Worm (Caenorhabditis elegans): ENCODE results near the gene art-1.

The art-1 gene

DNA sequence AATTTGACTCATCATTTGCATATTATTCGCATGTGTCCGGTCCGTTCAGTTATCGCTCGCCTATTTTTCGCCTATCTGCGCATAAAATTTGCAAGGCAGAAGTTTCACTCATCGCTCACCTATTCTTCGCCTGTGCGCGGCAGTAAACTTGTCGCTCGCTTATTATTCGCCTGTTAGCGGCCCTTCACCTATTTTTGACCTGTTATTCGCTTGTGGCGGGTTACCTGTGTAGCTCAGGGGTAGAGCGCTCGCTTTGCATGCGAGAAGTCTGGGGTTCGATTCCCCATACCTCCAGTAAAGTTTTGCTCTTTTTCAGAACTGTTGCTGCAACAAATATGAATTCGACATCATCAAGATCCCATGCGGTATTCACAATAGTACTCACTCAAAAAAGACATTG lies 29.4 kb upstream of the art-1 start (continued):
- TF ChIP-seq K09A11.1 (tag; optimal IDR thresholded peaks at IDR 0.05; ENCODE audit: insufficient read depth) (peak; percentile 22), pha-2 (tag; optimal IDR thresholded peaks at IDR 0.05) (peak; percentile 85), ceh-34 (tag; optimal IDR thresholded peaks at IDR 0.05) (peak; percentile 34), C08G9.2 (tag; optimal IDR thresholded peaks at IDR 0.05) (peak; percentile 42), dve-1 (tag; optimal IDR thresholded peaks at IDR 0.05) (peak; percentile 33), fax-1 (tag; optimal IDR thresholded peaks at IDR 0.05) (peak; percentile 62), pat-9 (tag; optimal IDR thresholded peaks at IDR 0.05) (peak; percentile 84), hlh-15 (tag; optimal IDR thresholded peaks at IDR 0.05) (peak; percentile 66), unc-3 (GFP tag; conservative IDR thresholded peaks at IDR 0.05) (peak; percentile 76), unc-3 (tag; optimal IDR thresholded peaks at IDR 0.05) (peak; percentile 7), ceh-48 (tag; optimal IDR thresholded peaks at IDR 0.05) (peak; percentile 59), T23F11.4 (GFP tag; optimal IDR thresholded peaks at IDR 0.05) (peak; percentile 72), F13H6.1 (tag; optimal IDR thresholded peaks at IDR 0.05) (peak; percentile 41), ztf-16 (tag; optimal IDR thresholded peaks at IDR 0.05) (peak; percentile 63), dmd-4 (tag; optimal IDR thresholded peaks at IDR 0.05; ENCODE audit: borderline replicate concordance) (peak; percentile 65), hlh-13 (GFP tag; optimal IDR thresholded peaks at IDR 0.05) (peak; percentile 72), sdc-2 (tag; optimal IDR thresholded peaks at IDR 0.05) (peak; percentile 74), zip-5 (tag; optimal IDR thresholded peaks at IDR 0.05) (peak; percentile 37), tbx-2 (tag; optimal IDR thresholded peaks at IDR 0.05) (peak; percentile 50), nhr-232 (tag; optimal IDR thresholded peaks at IDR 0.05) (peak; percentile 77), eyg-1 (tag; optimal IDR thresholded peaks at IDR 0.05) (peak; percentile 68)

ce11 chrII:6995583-6995982 lies 23.5 kb upstream of the art-1 start:
- no peak for TF ChIP-seq pat-9 (tag; optimal IDR thresholded peaks at IDR 0.05)

DNA sequence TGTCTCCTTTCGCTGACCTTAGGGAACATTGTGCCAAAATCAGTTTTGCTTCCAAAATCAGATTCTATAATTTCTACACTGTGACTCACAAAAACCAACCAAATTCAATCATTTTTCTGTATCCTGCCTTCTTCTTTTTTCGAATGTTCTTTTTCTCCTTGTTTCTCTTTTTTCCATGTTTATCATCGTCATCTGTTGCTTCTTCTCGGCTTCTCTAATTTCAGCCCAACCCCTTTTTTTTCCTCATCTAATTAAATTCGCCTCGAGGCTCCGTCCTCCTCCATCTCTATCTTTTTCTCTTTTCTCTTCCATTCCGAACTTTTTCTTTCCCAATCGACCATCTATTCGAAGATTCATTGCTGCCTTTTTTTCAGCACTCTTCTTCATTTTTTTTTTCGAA lies 22.6 kb upstream of the art-1 start, which contains the start of gene unc-104:
Gene unc-104, plus strand, starts transcription at position 311 of the 400 bp plus-strand sequence.
- peak; percentile 89 for TF ChIP-seq unc-42 (tag; optimal IDR thresholded peaks at IDR 0.05)
- no peak for TF ChIP-seq Y22D7AL.16 (tag; optimal IDR thresholded peaks at IDR 0.05)

DNA sequence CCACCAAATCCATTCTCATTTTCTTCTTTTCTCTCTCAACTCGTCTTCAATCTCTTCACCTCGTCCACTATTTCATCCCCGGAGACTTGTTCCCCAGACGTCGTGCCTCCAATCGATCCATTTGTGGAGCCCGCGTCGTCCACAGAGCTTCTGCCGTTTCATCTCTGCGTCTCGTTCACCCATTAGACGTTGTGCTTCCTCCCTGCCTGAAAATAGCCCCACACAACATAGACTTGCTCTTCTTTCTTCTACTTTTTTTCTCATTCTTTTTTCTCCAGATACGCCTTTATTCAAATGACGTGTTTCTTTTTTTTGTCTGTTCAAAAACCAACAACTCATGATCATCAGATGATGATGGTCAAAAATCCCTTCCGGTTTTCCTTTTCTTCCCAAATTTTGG lies 20.9 kb upstream of the art-1 start:
- TF ChIP-seq unc-86 (tag; optimal IDR thresholded peaks at IDR 0.05) (no peak), ceh-18 (tag; optimal IDR thresholded peaks at IDR 0.05) (peak; percentile 13), unc-42 (tag; optimal IDR thresholded peaks at IDR 0.05) (peak; percentile 80), npax-4 (tag; optimal IDR thresholded peaks at IDR 0.05) (no peak), F13H6.1 (tag; optimal IDR thresholded peaks at IDR 0.05) (no peak), fax-1 (tag; optimal IDR thresholded peaks at IDR 0.05) (no peak), mec-3 (tag; optimal IDR thresholded peaks at IDR 0.05; ENCODE audit: borderline replicate concordance) (no peak), nfya-1 (tag; optimal IDR thresholded peaks at IDR 0.05) (peak; percentile 62), hlh-13 (GFP tag; optimal IDR thresholded peaks at IDR 0.05) (no peak), pha-2 (tag; optimal IDR thresholded peaks at IDR 0.05) (no peak), rnt-1 (tag; optimal IDR thresholded peaks at IDR 0.05) (no peak), dmd-4 (tag; optimal IDR thresholded peaks at IDR 0.05; ENCODE audit: borderline replicate concordance) (no peak), nhr-232 (tag; optimal IDR thresholded peaks at IDR 0.05) (no peak), ets-4 (tag; optimal IDR thresholded peaks at IDR 0.05) (no peak), hlh-30 (tag; optimal IDR thresholded peaks at IDR 0.05; ENCODE audit: insufficient read depth) (no peak), zip-5 (tag; optimal IDR thresholded peaks at IDR 0.05) (no peak), dve-1 (tag; optimal IDR thresholded peaks at IDR 0.05) (no peak), ceh-48 (tag; optimal IDR thresholded peaks at IDR 0.05) (peak; percentile 75), ahr-1 (tag; optimal IDR thresholded peaks at IDR 0.05) (no peak), Y22D7AL.16 (tag; optimal IDR thresholded peaks at IDR 0.05) (no peak), ceh-34 (tag; optimal IDR thresholded peaks at IDR 0.05) (peak; percentile 33), ceh-14 (tag; optimal IDR thresholded peaks at IDR 0.05) (peak; percentile 29), syd-9 (tag; optimal IDR thresholded peaks at IDR 0.05) (no peak), lim-6 (tag; optimal IDR thresholded peaks at IDR 0.05) (no peak), pag-3 (tag; optimal IDR thresholded peaks at IDR 0.05; ENCODE audit: borderline replicate concordance) (no peak), ceh-31 (tag; optimal IDR thresholded peaks at IDR 0.05) (peak; percentile 77), hlh-6 (tag; optimal IDR thresholded peaks at IDR 0.05) (no peak), ztf-16 (tag; optimal IDR thresholded peaks at IDR 0.05) (no peak), ceh-19 (GFP tag; optimal IDR thresholded peaks at IDR 0.05) (peak; percentile 26), tbx-2 (tag; optimal IDR thresholded peaks at IDR 0.05) (peak; percentile 26), C08G9.2 (tag; optimal IDR thresholded peaks at IDR 0.05) (no peak), unc-55 (GFP tag; optimal IDR thresholded peaks at IDR 0.05) (no peak), elt-4 (tag; optimal IDR thresholded peaks at IDR 0.05) (no peak), ref-2 (tag; optimal IDR thresholded peaks at IDR 0.05) (peak; percentile 20), unc-3 (GFP tag; conservative IDR thresholded peaks at IDR 0.05) (no peak), unc-3 (tag; optimal IDR thresholded peaks at IDR 0.05) (peak; percentile 30), nhr-11 (tag; optimal IDR thresholded peaks at IDR 0.05) (no peak), ceh-6 (GFP tag; optimal IDR thresholded peaks at IDR 0.05) (no peak), hlh-15 (tag; optimal IDR thresholded peaks at IDR 0.05) (no peak)
